Worm (Caenorhabditis elegans): Measurements from ENCODE around the gene irg-5.

DNA sequence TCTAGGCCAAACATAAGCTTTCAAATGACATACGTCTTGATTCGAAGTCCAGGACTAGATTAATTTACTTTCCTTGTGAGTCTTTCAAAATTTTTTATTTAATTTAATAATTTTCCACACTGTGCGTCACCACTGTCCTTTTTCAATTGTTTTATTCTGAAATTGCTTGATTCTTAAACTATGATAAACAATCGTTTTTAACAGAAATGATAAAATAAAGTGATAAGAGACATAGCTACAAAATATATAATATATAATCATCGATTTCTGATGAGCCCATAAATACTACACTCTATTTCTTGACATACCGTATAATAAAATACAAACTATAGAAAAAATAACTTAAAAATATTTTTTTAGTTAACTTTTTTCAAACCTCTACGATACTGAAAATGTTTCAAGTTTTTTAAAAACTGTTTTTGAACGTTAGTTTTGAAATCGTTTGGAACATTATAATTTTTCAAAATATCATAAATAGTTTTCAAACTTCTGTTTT, 30.7 kb upstream of the irg-5 start, which contains the start of gene nas-24:
- TF ChIP-seq him-1 (tag; optimal IDR thresholded peaks at IDR 0.05) = no peak
- no peak for TF ChIP-seq W03F9.2 (tag; optimal IDR thresholded peaks at IDR 0.05)
- no peak for TF ChIP-seq dao-5 (tag; optimal IDR thresholded peaks at IDR 0.05)
